Fruit fly (Drosophila melanogaster) whole organism, embryonic: ENCODE data around the gene armi.

Source experiments
- Adf1 ChIP-seq: fragments of 200-800 bp; sonication (Bioruptor generic); IDR thresholded peaks from 2 replicates; pipeline ENCODE4 v1.3.6; 2022; ENCODE audit warnings: missing biosample characterization, missing genetic modification characterization
- Atf6 ChIP-seq: fragments of 200-800 bp; sonication (Bioruptor generic); IDR thresholded peaks from 2 replicates; pipeline ENCODE4 v1.3.6; 2022; ENCODE audit warnings: missing biosample characterization, missing genetic modification characterization
- B-H1 ChIP-seq: fragments of 200-800 bp; sonication (Bioruptor generic); IDR thresholded peaks from 3 replicates; pipeline ENCODE4 v1.3.6; 2022; ENCODE audit warnings: missing biosample characterization, missing genetic modification characterization
- BtbVII ChIP-seq: fragments of 200-800 bp; sonication (Bioruptor generic); optimal IDR thresholded peaks from 3 replicates; lab custom pipeline; 2017; ENCODE audit warnings: missing biosample characterization, mild to moderate bottlenecking, missing genetic modification characterization
- CG10321 ChIP-seq: fragments of 200-800 bp; sonication (Bioruptor generic); IDR thresholded peaks from 2 replicates; pipeline ENCODE4 v1.3.6; 2022; ENCODE audit warnings: missing biosample characterization, missing genetic modification characterization
- CG11504 ChIP-seq: fragments of 200-800 bp; sonication (Bioruptor generic); optimal IDR thresholded peaks from 3 replicates; lab custom pipeline; 2019; ENCODE audit warnings: missing biosample characterization, mild to moderate bottlenecking, missing genetic modification characterization, moderate library complexity
- CG13424 ChIP-seq: fragments of 200-800 bp; sonication (Bioruptor generic); optimal IDR thresholded peaks from 2 replicates; lab custom pipeline; 2019; ENCODE audit warnings: missing biosample characterization, mild to moderate bottlenecking, missing genetic modification characterization, moderate library complexity
- CG15011 ChIP-seq: fragments of 200-800 bp; sonication (Bioruptor generic); optimal IDR thresholded peaks from 3 replicates; lab custom pipeline; 2018; ENCODE audit warnings: missing biosample characterization, mild to moderate bottlenecking, missing genetic modification characterization
- CG15479 ChIP-seq: fragments of 200-800 bp; sonication (Bioruptor generic); optimal IDR thresholded peaks from 3 replicates; lab custom pipeline; 2019; ENCODE audit warnings: missing biosample characterization, mild to moderate bottlenecking, missing genetic modification characterization, moderate library complexity
- CG16863 ChIP-seq: fragments of 200-800 bp; sonication (Bioruptor generic); optimal IDR thresholded peaks from 3 replicates; lab custom pipeline; 2016; ENCODE audit warnings: missing biosample characterization, missing genetic modification characterization
- CG17361 ChIP-seq: fragments of 200-800 bp; sonication (Bioruptor generic); IDR thresholded peaks from 3 replicates; pipeline ENCODE4 v1.3.6; 2022; ENCODE audit warnings: missing biosample characterization, missing genetic modification characterization
- CG17612 ChIP-seq: fragments of 200-800 bp; sonication (Bioruptor generic); IDR thresholded peaks from 2 replicates; pipeline ENCODE4 v1.3.6; 2022; ENCODE audit warnings: missing biosample characterization, missing genetic modification characterization
- CG18262 ChIP-seq: fragments of 200-800 bp; optimal IDR thresholded peaks from 3 replicates; lab custom pipeline; 2019; ENCODE audit warnings: missing biosample characterization, mild to moderate bottlenecking, missing genetic modification characterization, moderate library complexity
- CG2129 ChIP-seq: fragments of 200-800 bp; sonication (Bioruptor generic); IDR thresholded peaks from 2 replicates; pipeline ENCODE4 v1.3.6; 2022; ENCODE audit warnings: missing biosample characterization, missing genetic modification characterization; ENCODE audit not compliant: partially characterized antibody
- CG2712 ChIP-seq: fragments of 200-800 bp; optimal IDR thresholded peaks from 3 replicates; lab custom pipeline; 2019; ENCODE audit warnings: missing biosample characterization, mild to moderate bottlenecking, missing genetic modification characterization, moderate library complexity
- CG3065 ChIP-seq: fragments of 200-800 bp; sonication (Bioruptor generic); optimal IDR thresholded peaks from 2 replicates; lab custom pipeline; 2016; ENCODE audit warnings: missing biosample characterization, missing genetic modification characterization
- CG32772 ChIP-seq: fragments of 200-800 bp; sonication (Bioruptor generic); IDR thresholded peaks from 2 replicates; pipeline ENCODE4 v1.3.6; 2022; ENCODE audit warnings: missing biosample characterization, missing genetic modification characterization
- CG3847 ChIP-seq: fragments of 200-800 bp; sonication (Bioruptor generic); IDR thresholded peaks from 2 replicates; pipeline ENCODE4 v1.3.6; 2022; ENCODE audit warnings: missing biosample characterization, missing genetic modification characterization
- CG8924 ChIP-seq: fragments of 200-800 bp; optimal IDR thresholded peaks from 3 replicates; lab custom pipeline; 2019; ENCODE audit warnings: missing biosample characterization, mild to moderate bottlenecking, missing genetic modification characterization, moderate library complexity
- Camta ChIP-seq: fragments of 200-800 bp; sonication (Bioruptor generic); optimal IDR thresholded peaks from 2 replicates; lab custom pipeline; 2016; ENCODE audit warnings: missing biosample characterization, missing genetic modification characterization
- Dek ChIP-seq: fragments of 200-800 bp; sonication (Bioruptor generic); optimal IDR thresholded peaks from 3 replicates; lab custom pipeline; 2019; ENCODE audit warnings: missing biosample characterization, mild to moderate bottlenecking, missing genetic modification characterization, moderate library complexity
- Doc2 ChIP-seq: fragments of 200-800 bp; sonication (Bioruptor generic); IDR thresholded peaks from 2 replicates; pipeline ENCODE4 v1.3.6; 2022; ENCODE audit warnings: missing biosample characterization, missing genetic modification characterization
- GATAe ChIP-seq: fragments of 200-800 bp; sonication (Bioruptor generic); conservative IDR thresholded peaks from 2 replicates; pipeline ENCODE4 v1.3.6; 2022; ENCODE audit warnings: missing biosample characterization, missing genetic modification characterization
- Hmr ChIP-seq: fragments of 200-800 bp; sonication (Bioruptor generic); optimal IDR thresholded peaks from 3 replicates; lab custom pipeline; 2017; ENCODE audit warnings: mild to moderate bottlenecking, missing biosample characterization, missing genetic modification reagents, missing genetic modification characterization
- Hr78 ChIP-seq, 2 experiments: fragments of 200-800 bp in 1 of 2; fragments of >200 bp in 1 of 2; sonication (Bioruptor generic) in 1 of 2; optimal IDR thresholded peaks; 2 replicates each; lab custom pipeline; 2017 to 2019; ENCODE audit warnings: missing biosample characterization in 2 of 2, missing genetic modification characterization in 2 of 2, mild to moderate bottlenecking in 1 of 2, moderate library complexity in 1 of 2
- Mad ChIP-seq: fragments of 200-800 bp; sonication (Bioruptor generic); optimal IDR thresholded peaks from 2 replicates; lab custom pipeline; 2016; ENCODE audit warnings: missing biosample characterization, missing genetic modification characterization
- NFAT ChIP-seq: fragments of 200-800 bp; sonication (Bioruptor generic); IDR thresholded peaks from 2 replicates; pipeline ENCODE4 v1.3.6; 2022; ENCODE audit warnings: missing biosample characterization, missing genetic modification characterization
- NfI ChIP-seq: fragments of 200-800 bp; sonication (Bioruptor generic); optimal IDR thresholded peaks from 3 replicates; lab custom pipeline; 2018; ENCODE audit warnings: missing biosample characterization, mild to moderate bottlenecking, missing genetic modification characterization, moderate library complexity
- Oli ChIP-seq: fragments of 200-800 bp; sonication (Bioruptor generic); optimal IDR thresholded peaks from 2 replicates; lab custom pipeline; 2018; ENCODE audit warnings: missing biosample characterization, mild to moderate bottlenecking, missing genetic modification characterization, moderate library complexity
- Rx ChIP-seq: fragments of 200-800 bp; sonication (Bioruptor generic); IDR thresholded peaks from 2 replicates; pipeline ENCODE4 v1.3.6; 2022; ENCODE audit warnings: missing biosample characterization, missing genetic modification characterization
- Sox100B ChIP-seq: fragments of 200-800 bp; sonication (Bioruptor generic); optimal IDR thresholded peaks from 3 replicates; lab custom pipeline; 2018; ENCODE audit warnings: missing biosample characterization, mild to moderate bottlenecking, missing genetic modification characterization
- Taf1 ChIP-seq: fragments of 200-800 bp; sonication (Bioruptor generic); IDR thresholded peaks from 2 replicates; pipeline ENCODE4 v1.3.6; 2022; ENCODE audit warnings: missing biosample characterization, missing genetic modification characterization
- Xbp1 ChIP-seq: fragments of 200-800 bp; sonication (Bioruptor generic); optimal IDR thresholded peaks from 3 replicates; lab custom pipeline; 2016; ENCODE audit warnings: missing biosample characterization, mild to moderate bottlenecking, missing genetic modification characterization
- abd-A ChIP-seq: fragments of 200-800 bp; sonication (Bioruptor generic); optimal IDR thresholded peaks from 3 replicates; lab custom pipeline; 2019; ENCODE audit warnings: missing biosample characterization, mild to moderate bottlenecking, missing genetic modification characterization, moderate library complexity
- ash1 ChIP-seq: fragments of 200-800 bp; sonication (Bioruptor generic); optimal IDR thresholded peaks from 2 replicates; lab custom pipeline; 2018; ENCODE audit warnings: missing biosample characterization, mild to moderate bottlenecking, missing genetic modification characterization
- cas ChIP-seq: fragments of 200-800 bp; sonication (Bioruptor generic); IDR thresholded peaks from 2 replicates; pipeline ENCODE4 v1.3.6; 2022; ENCODE audit warnings: missing biosample characterization, missing genetic modification characterization
- chinmo ChIP-seq: fragments of 200-800 bp; sonication (Bioruptor generic); IDR thresholded peaks from 4 replicates; pipeline ENCODE4 v1.3.6; 2022; ENCODE audit warnings: missing biosample characterization, missing genetic modification characterization; ENCODE audit not compliant: partially characterized antibody
- dysf ChIP-seq: fragments of 200-800 bp; sonication (Bioruptor generic); IDR thresholded peaks from 3 replicates; pipeline ENCODE4 v1.3.6; 2022; ENCODE audit warnings: missing biosample characterization, missing genetic modification characterization
- fd96Cb ChIP-seq: fragments of 200-800 bp; sonication (Bioruptor generic); optimal IDR thresholded peaks from 2 replicates; lab custom pipeline; 2018; ENCODE audit warnings: missing biosample characterization, mild to moderate bottlenecking, missing genetic modification characterization, moderate library complexity
- jing ChIP-seq: fragments of 200-800 bp; sonication (Bioruptor generic); optimal IDR thresholded peaks from 2 replicates; lab custom pipeline; 2018; ENCODE audit warnings: missing biosample characterization, mild to moderate bottlenecking, missing genetic modification characterization
- otp ChIP-seq: fragments of 200-800 bp; sonication (Bioruptor generic); IDR thresholded peaks from 3 replicates; pipeline ENCODE4, ENCODE4 v1.3.6; 2022; ENCODE audit warnings: missing biosample characterization, missing genetic modification characterization
- pros ChIP-seq: fragments of 200-800 bp; sonication (Bioruptor generic); optimal IDR thresholded peaks from 3 replicates; lab custom pipeline; 2019; ENCODE audit warnings: missing biosample characterization, mild to moderate bottlenecking, missing genetic modification characterization, moderate library complexity
- slbo ChIP-seq: fragments of 200-800 bp; sonication (Bioruptor generic); IDR thresholded peaks from 2 replicates; pipeline ENCODE4 v1.3.6; 2022; ENCODE audit warnings: missing biosample characterization, missing genetic modification characterization
- sna ChIP-seq: fragments of 200-800 bp; sonication (Bioruptor generic); IDR thresholded peaks from 2 replicates; pipeline ENCODE4 v1.3.6; 2022; ENCODE audit warnings: missing biosample characterization, missing genetic modification characterization; ENCODE audit not compliant: partially characterized antibody
- so ChIP-seq: fragments of 200-800 bp; sonication (Bioruptor generic); IDR thresholded peaks from 3 replicates; pipeline ENCODE4 v1.3.6; 2022; ENCODE audit warnings: missing biosample characterization, missing genetic modification characterization
- sqz ChIP-seq: fragments of 200-800 bp; sonication (Bioruptor generic); optimal IDR thresholded peaks from 3 replicates; lab custom pipeline; 2018; ENCODE audit warnings: missing biosample characterization, mild to moderate bottlenecking, missing genetic modification characterization
- stc ChIP-seq: fragments of 200-800 bp; sonication (Bioruptor generic); IDR thresholded peaks from 2 replicates; pipeline ENCODE4 v1.3.6; 2022; ENCODE audit warnings: missing biosample characterization, missing genetic modification characterization
- ttk ChIP-seq: fragments of 200-800 bp; sonication (Bioruptor generic); IDR thresholded peaks from 2 replicates; pipeline ENCODE4 v2.1.2; 2022; ENCODE audit warnings: missing biosample characterization, missing genetic modification characterization
- tup ChIP-seq: fragments of 200-800 bp; sonication (Bioruptor generic); optimal IDR thresholded peaks from 2 replicates; lab custom pipeline; 2016; ENCODE audit warnings: missing biosample characterization, mild to moderate bottlenecking, missing genetic modification characterization, moderate library complexity
- yki ChIP-seq: fragments of >200 bp; optimal IDR thresholded peaks from 3 replicates; lab custom pipeline; 2018

armi gene

DNA sequence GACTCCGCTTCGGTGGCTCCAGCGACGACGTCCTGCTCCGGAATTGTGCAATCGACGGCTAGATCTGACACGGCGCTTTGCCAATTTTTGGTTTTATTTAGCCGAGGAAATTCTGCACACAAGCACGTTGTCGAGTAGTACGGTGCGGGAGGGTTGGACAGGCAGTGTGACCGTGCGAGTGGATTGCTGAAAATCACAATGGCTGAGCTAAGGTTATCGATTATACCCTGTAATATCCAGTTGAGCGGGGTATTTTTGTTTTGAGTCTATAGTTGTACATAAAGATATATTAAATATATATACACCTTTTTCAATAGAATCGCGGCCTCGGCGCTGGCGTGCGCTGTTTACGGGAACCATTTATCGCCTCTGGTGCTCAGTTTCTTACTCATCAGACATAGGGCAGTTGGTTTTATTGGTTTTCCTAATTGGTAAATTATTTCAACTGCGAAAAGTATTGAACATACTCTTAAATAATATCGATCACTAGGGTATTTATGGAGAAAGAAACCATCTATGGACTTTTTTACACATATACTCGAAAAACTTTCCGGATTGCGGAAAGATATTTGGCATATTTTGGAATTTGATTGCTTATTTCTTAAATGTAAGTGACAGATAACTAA is 602 bp upstream of the armi start, which contains the start of gene eIF5B (continued):
- no peak for TF ChIP-seq sna (GFP tag; lab: Robert Waterston, UW)
- TF ChIP-seq tup (GFP tag; lab: Kevin White, UChicago), result no peak
- TF ChIP-seq CG13424 (tag; lab: Kevin White, UChicago), result peak; percentile 84
- TF ChIP-seq CG11504 (tag; lab: Kevin White, UChicago), result peak; percentile 73
- peak; percentile 78 for TF ChIP-seq CG18262 (tag; lab: Kevin White, UChicago)
- peak; percentile 84 for TF ChIP-seq Rx
- TF ChIP-seq chinmo (GFP tag; lab: Robert Waterston, UW), result no peak
- peak; percentile 91 for TF ChIP-seq slbo (GFP tag; lab: Robert Waterston, UW)
- peak; percentile 89 for TF ChIP-seq CG32772 (GFP tag; lab: Robert Waterston, UW)
- peak; percentile 80 for TF ChIP-seq Atf6
- peak; percentile 23 for TF ChIP-seq CG3065 (GFP tag; lab: Kevin White, UChicago)
- peak; percentile 89 for TF ChIP-seq Xbp1 (GFP tag; lab: Kevin White, UChicago)
- no peak for TF ChIP-seq abd-A (tag; lab: Kevin White, UChicago)
- no peak for TF ChIP-seq Hr78 (GFP tag; optimal IDR thresholded peaks at IDR 0.05; lab: Kevin White, UChicago)
- TF ChIP-seq otp (GFP tag; lab: Robert Waterston, UW), result peak; percentile 90
- peak; percentile 48 for TF ChIP-seq BtbVII
- peak; percentile 50 for TF ChIP-seq Sox100B (GFP tag; lab: Kevin White, UChicago)
- TF ChIP-seq ttk (GFP tag; lab: Robert Waterston, UW), result peak; percentile 81
- TF ChIP-seq CG15011 (GFP tag; lab: Kevin White, UChicago), result peak; percentile 43
- TF ChIP-seq pros, result no peak
- TF ChIP-seq yki (lab: Kevin White, UChicago), result no peak
- TF ChIP-seq CG2712, result peak; percentile 83
- peak; percentile 87 for TF ChIP-seq NFAT (GFP tag; lab: Robert Waterston, UW)
- peak; percentile 68 for TF ChIP-seq CG10321
- no peak for TF ChIP-seq CG15479 (GFP tag; lab: Kevin White, UChicago)
- peak; percentile 79 for TF ChIP-seq Hmr (GFP tag; lab: Kevin White, UChicago)
- TF ChIP-seq CG16863 (GFP tag; lab: Kevin White, UChicago), result peak; percentile 16
- TF ChIP-seq Adf1 (GFP tag; lab: Robert Waterston, UW), result peak; percentile 57
- no peak for TF ChIP-seq CG2129
- no peak for TF ChIP-seq CG17612
- peak; percentile 51 for TF ChIP-seq jing (GFP tag; lab: Kevin White, UChicago)
- peak; percentile 68 for TF ChIP-seq B-H1
- TF ChIP-seq dysf (GFP tag; lab: Robert Waterston, UW), result peak; percentile 86
- peak; percentile 84 for TF ChIP-seq stc
- TF ChIP-seq GATAe (GFP tag; lab: Robert Waterston, UW), result peak; percentile 20; the same call in 1 of the 2 replicates
- TF ChIP-seq ash1 (GFP tag; lab: Kevin White, UChicago), result no peak
- TF ChIP-seq CG3847, result peak; percentile 91
- peak; percentile 38 for TF ChIP-seq Mad (GFP tag; lab: Kevin White, UChicago)
- peak; percentile 29 for TF ChIP-seq Camta (GFP tag; lab: Kevin White, UChicago)
- peak; percentile 74 for TF ChIP-seq cas (GFP tag; lab: Robert Waterston, UW)
- TF ChIP-seq CG8924 (tag; lab: Kevin White, UChicago), result peak; percentile 84
- peak; percentile 85 for TF ChIP-seq Oli (tag; lab: Kevin White, UChicago)
- TF ChIP-seq sqz (GFP tag; lab: Kevin White, UChicago), result no peak
- peak; percentile 82 for TF ChIP-seq NfI (GFP tag; lab: Kevin White, UChicago)
- TF ChIP-seq CG17361, result peak; percentile 75
- TF ChIP-seq so (GFP tag; lab: Robert Waterston, UW), result peak; percentile 79; the same call in 1 of the 3 replicates
- peak; percentile 67 for TF ChIP-seq fd96Cb (tag; lab: Kevin White, UChicago)
- TF ChIP-seq Doc2, result 0 out of 2 replicates have a peak, but pooled peaks have one; percentile 31
- peak; percentile 65 for TF ChIP-seq Taf1 (GFP tag; lab: Robert Waterston, UW)
- peak; percentile 66 for TF ChIP-seq Dek (tag; lab: Kevin White, UChicago)
